Fruit fly (Drosophila melanogaster) whole organism, embryonic: Measurements from ENCODE around the gene eIF2gamma.
A peak's percentile ranks its signal among the peaks of the same experiment; 100 is the strongest.

Experiments
- CG10267 ChIP-seq: fragments of 200-800 bp; sonication (Bioruptor generic); optimal IDR thresholded peaks from 2 replicates; lab custom pipeline; 2018; ENCODE audit warnings: missing biosample characterization, mild to moderate bottlenecking, missing genetic modification characterization, moderate library complexity
- CG10979 ChIP-seq: fragments of 200-800 bp; sonication (Bioruptor generic); optimal IDR thresholded peaks from 2 replicates; lab custom pipeline; 2018; ENCODE audit warnings: missing biosample characterization, mild to moderate bottlenecking, missing genetic modification characterization, moderate library complexity
- CG11456 ChIP-seq: fragments of 200-800 bp; sonication (Bioruptor generic); IDR thresholded peaks from 3 replicates; pipeline ENCODE4 v1.3.6; 2022; ENCODE audit warnings: missing biosample characterization, missing genetic modification characterization
- CG13287 ChIP-seq: fragments of 200-800 bp; sonication (Bioruptor generic); IDR thresholded peaks from 2 replicates; pipeline ENCODE4 v1.3.6; 2022; ENCODE audit warnings: missing biosample characterization, missing genetic modification characterization; ENCODE audit not compliant: partially characterized antibody
- CG14965 ChIP-seq: fragments of 200-800 bp; sonication (Bioruptor generic); optimal IDR thresholded peaks from 2 replicates; lab custom pipeline; 2016; ENCODE audit warnings: missing biosample characterization, missing genetic modification characterization, borderline replicate concordance
- CG17385 ChIP-seq: fragments of 200-800 bp; sonication (Bioruptor generic); optimal IDR thresholded peaks from 3 replicates; lab custom pipeline; 2018; ENCODE audit warnings: missing biosample characterization, mild to moderate bottlenecking, missing genetic modification characterization
- CG43689 ChIP-seq: fragments of 200-800 bp; sonication (Bioruptor generic); IDR thresholded peaks from 2 replicates; pipeline ENCODE4 v1.3.6; 2022; ENCODE audit warnings: missing biosample characterization, missing genetic modification characterization
- CG7357 ChIP-seq: fragments of 200-800 bp; sonication (Bioruptor generic); IDR thresholded peaks from 3 replicates; pipeline ENCODE4 v1.3.6; 2022; ENCODE audit warnings: missing biosample characterization, missing genetic modification characterization
- CG7372 ChIP-seq: fragments of 200-800 bp; sonication (Bioruptor generic); IDR thresholded peaks from 2 replicates; pipeline ENCODE4 v1.3.6; 2022; ENCODE audit warnings: missing biosample characterization, missing genetic modification characterization
- CG7556 ChIP-seq: fragments of 200-800 bp; sonication (Bioruptor generic); optimal IDR thresholded peaks from 2 replicates; lab custom pipeline; 2017; ENCODE audit warnings: missing biosample characterization, mild to moderate bottlenecking, missing genetic modification characterization
- CG7963 ChIP-seq: fragments of 200-800 bp; sonication (Bioruptor generic); IDR thresholded peaks from 3 replicates; pipeline ENCODE4 v1.3.6; 2022; ENCODE audit warnings: missing biosample characterization, missing genetic modification characterization; ENCODE audit not compliant: partially characterized antibody
- CG8290 ChIP-seq, 3 experiments: fragments of 200-800 bp; sonication (Bioruptor generic); optimal IDR thresholded peaks; 2 replicates each; lab custom pipeline; 2016 to 2019; ENCODE audit warnings: missing biosample characterization in 3 of 3, missing genetic modification characterization in 3 of 3, mild to moderate bottlenecking in 2 of 3, moderate library complexity in 1 of 3
- D19B ChIP-seq: fragments of 200-800 bp; sonication (Bioruptor generic); optimal IDR thresholded peaks from 2 replicates; lab custom pipeline; 2017; ENCODE audit warnings: missing biosample characterization, mild to moderate bottlenecking, missing genetic modification characterization
- HLH54F ChIP-seq: fragments of 200-800 bp; sonication (Bioruptor generic); optimal IDR thresholded peaks from 3 replicates; lab custom pipeline; 2016; ENCODE audit warnings: missing biosample characterization, missing genetic modification characterization
- HmgZ ChIP-seq: fragments of 200-800 bp; sonication (Bioruptor generic); optimal IDR thresholded peaks from 2 replicates; lab custom pipeline; 2018; ENCODE audit warnings: missing biosample characterization, mild to moderate bottlenecking, missing genetic modification characterization
- Meics ChIP-seq: fragments of 200-800 bp; sonication (Bioruptor generic); optimal IDR thresholded peaks from 2 replicates; lab custom pipeline; 2017; ENCODE audit warnings: missing biosample characterization, mild to moderate bottlenecking, missing genetic modification characterization
- Mes4 ChIP-seq: fragments of 200-800 bp; sonication (Bioruptor generic); optimal IDR thresholded peaks from 2 replicates; lab custom pipeline; 2016; ENCODE audit warnings: missing biosample characterization, missing genetic modification characterization
- Nf-YB ChIP-seq: fragments of 200-800 bp; sonication (Bioruptor generic); optimal IDR thresholded peaks from 3 replicates; lab custom pipeline; 2019; ENCODE audit warnings: missing biosample characterization, mild to moderate bottlenecking, missing genetic modification characterization, moderate library complexity
- Oli ChIP-seq: fragments of 200-800 bp; sonication (Bioruptor generic); optimal IDR thresholded peaks from 2 replicates; lab custom pipeline; 2018; ENCODE audit warnings: missing biosample characterization, mild to moderate bottlenecking, missing genetic modification characterization, moderate library complexity
- Opbp ChIP-seq: fragments of 200-800 bp; sonication (Bioruptor generic); IDR thresholded peaks from 3 replicates; pipeline ENCODE4 v1.3.6; 2022; ENCODE audit warnings: missing biosample characterization, missing genetic modification characterization; ENCODE audit not compliant: partially characterized antibody
- PHDP ChIP-seq: fragments of 200-800 bp; sonication (Bioruptor generic); optimal IDR thresholded peaks from 3 replicates; lab custom pipeline; 2018; ENCODE audit warnings: missing biosample characterization, mild to moderate bottlenecking, missing genetic modification characterization, moderate library complexity
- Scr ChIP-seq: fragments of 200-800 bp; sonication (Bioruptor generic); IDR thresholded peaks from 2 replicates; pipeline ENCODE4 v1.3.6; 2022; ENCODE audit warnings: missing biosample characterization, missing genetic modification characterization; ENCODE audit not compliant: partially characterized antibody
- Trl ChIP-seq, 3 experiments: fragments of >200 bp in 2 of 3; fragments of 200-800 bp in 1 of 3; sonication (Bioruptor generic) in 1 of 3; optimal IDR thresholded peaks; 2 replicates in 1 of 3; 3 replicates in 2 of 3; lab custom pipeline; 2016 to 2017; ENCODE audit warnings: missing biosample characterization in 1 of 3, missing genetic modification characterization in 1 of 3
- amos ChIP-seq: fragments of 200-800 bp; sonication (Bioruptor generic); IDR thresholded peaks from 2 replicates; pipeline ENCODE4 v1.3.6; 2022; ENCODE audit warnings: missing biosample characterization, missing genetic modification characterization; ENCODE audit not compliant: partially characterized antibody
- ase ChIP-seq: fragments of 200-800 bp; sonication (Bioruptor generic); IDR thresholded peaks from 3 replicates; pipeline ENCODE4 v1.3.6; 2022; ENCODE audit warnings: missing biosample characterization, missing genetic modification characterization
- da ChIP-seq: fragments of 200-800 bp; sonication (Bioruptor generic); optimal IDR thresholded peaks from 2 replicates; lab custom pipeline; 2016; ENCODE audit warnings: missing biosample characterization, missing genetic modification characterization
- dmrt99B ChIP-seq: fragments of 200-800 bp; sonication (Bioruptor generic); optimal IDR thresholded peaks from 2 replicates; lab custom pipeline; 2018; ENCODE audit warnings: missing biosample characterization, mild to moderate bottlenecking, missing genetic modification characterization, moderate library complexity
- dpn ChIP-seq, 2 experiments: fragments of 200-800 bp; sonication (Bioruptor generic); optimal IDR thresholded peaks; 3 replicates each; lab custom pipeline; 2016; ENCODE audit warnings: missing biosample characterization in 2 of 2, missing genetic modification characterization in 2 of 2
- esg ChIP-seq: fragments of 200-800 bp; sonication (Bioruptor generic); conservative IDR thresholded peaks from 2 replicates; pipeline ENCODE4 v1.3.6; 2022; ENCODE audit warnings: missing biosample characterization, missing genetic modification characterization
- eve ChIP-seq, 2 experiments: fragments of >200 bp; optimal IDR thresholded peaks; 2 replicates each; lab custom pipeline; 2017; ENCODE audit warnings: missing biosample characterization in 2 of 2, missing genetic modification characterization in 2 of 2
- fd64A ChIP-seq: fragments of 200-800 bp; sonication (Bioruptor generic); optimal IDR thresholded peaks from 3 replicates; lab custom pipeline; 2018; ENCODE audit warnings: missing biosample characterization, mild to moderate bottlenecking, missing genetic modification characterization
- gce ChIP-seq: fragments of 200-800 bp; sonication (Bioruptor generic); IDR thresholded peaks from 3 replicates; pipeline ENCODE4 v1.3.6; 2022; ENCODE audit warnings: missing biosample characterization, missing genetic modification characterization
- lola ChIP-seq, 3 experiments: fragments of >200 bp in 2 of 3; fragments of 200-800 bp in 1 of 3; sonication (Bioruptor generic) in 1 of 3; optimal IDR thresholded peaks; 2 replicates each; lab custom pipeline; 2017 to 2019; ENCODE audit warnings: missing biosample characterization in 3 of 3, missing genetic modification characterization in 3 of 3, mild to moderate bottlenecking in 1 of 3, moderate library complexity in 1 of 3
- mirr ChIP-seq: fragments of 200-800 bp; sonication (Bioruptor generic); optimal IDR thresholded peaks from 3 replicates; lab custom pipeline; 2018; ENCODE audit warnings: missing biosample characterization, mild to moderate bottlenecking, missing genetic modification characterization
- nmo ChIP-seq: fragments of 200-800 bp; sonication (Bioruptor generic); optimal IDR thresholded peaks from 2 replicates; lab custom pipeline; 2018; ENCODE audit warnings: missing biosample characterization, mild to moderate bottlenecking, missing genetic modification characterization, moderate library complexity
- pho ChIP-seq: fragments of 200-800 bp; sonication (Bioruptor generic); optimal IDR thresholded peaks from 2 replicates; lab custom pipeline; 2016; ENCODE audit warnings: missing biosample characterization, missing genetic modification characterization
- pros ChIP-seq: fragments of 200-800 bp; sonication (Bioruptor generic); optimal IDR thresholded peaks from 3 replicates; lab custom pipeline; 2019; ENCODE audit warnings: missing biosample characterization, mild to moderate bottlenecking, missing genetic modification characterization, moderate library complexity
- psq ChIP-seq: fragments of 200-800 bp; sonication (Bioruptor generic); optimal IDR thresholded peaks from 2 replicates; lab custom pipeline; 2017; ENCODE audit warnings: missing biosample characterization, missing genetic modification characterization
- ranshi ChIP-seq: fragments of 200-800 bp; sonication (Bioruptor generic); IDR thresholded peaks from 2 replicates; pipeline ENCODE4 v1.3.6; 2022; ENCODE audit warnings: missing biosample characterization, missing genetic modification characterization
- sd ChIP-seq: fragments of 200-800 bp; sonication (Bioruptor generic); optimal IDR thresholded peaks from 3 replicates; lab custom pipeline; 2018; ENCODE audit warnings: missing biosample characterization, mild to moderate bottlenecking, missing genetic modification characterization, moderate library complexity
- sna ChIP-seq: fragments of 200-800 bp; sonication (Bioruptor generic); IDR thresholded peaks from 2 replicates; pipeline ENCODE4 v1.3.6; 2022; ENCODE audit warnings: missing biosample characterization, missing genetic modification characterization; ENCODE audit not compliant: partially characterized antibody
- sug ChIP-seq: fragments of 200-800 bp; optimal IDR thresholded peaks from 2 replicates; lab custom pipeline; 2019; ENCODE audit warnings: missing biosample characterization, mild to moderate bottlenecking, missing genetic modification characterization, moderate library complexity
- tll ChIP-seq, 2 experiments: fragments of 200-800 bp in 1 of 2; fragments of >200 bp in 1 of 2; sonication (Bioruptor generic) in 1 of 2; optimal IDR thresholded peaks; 2 replicates each; lab custom pipeline; 2017 to 2019; ENCODE audit warnings: missing biosample characterization in 2 of 2, missing genetic modification characterization in 2 of 2, mild to moderate bottlenecking in 1 of 2, moderate library complexity in 1 of 2
- vvl ChIP-seq: fragments of 200-800 bp; sonication (Bioruptor generic); IDR thresholded peaks from 2 replicates; pipeline ENCODE4 v1.3.6; 2022; ENCODE audit warnings: missing biosample characterization, missing genetic modification characterization
- wek ChIP-seq: fragments of 200-800 bp; sonication (Bioruptor generic); optimal IDR thresholded peaks from 3 replicates; lab custom pipeline; 2018; ENCODE audit warnings: missing biosample characterization, mild to moderate bottlenecking, missing genetic modification characterization, moderate library complexity
- zen ChIP-seq: fragments of 200-800 bp; sonication (Bioruptor generic); optimal IDR thresholded peaks from 3 replicates; lab custom pipeline; 2018; ENCODE audit warnings: missing biosample characterization, mild to moderate bottlenecking, missing genetic modification characterization, moderate library complexity

Gene eIF2gamma

dm6 chr3R:15262710-15263672 is at the start of gene eIF2gamma, which contains the start of gene Set (continued):
- TF ChIP-seq amos (GFP tag; lab: Robert Waterston, UW) = peak; percentile 99
- TF ChIP-seq CG43689 (GFP tag; lab: Robert Waterston, UW) = no peak
- no peak for TF ChIP-seq pros
- peak; percentile 10 for TF ChIP-seq CG10979 (tag; lab: Kevin White, UChicago)
- TF ChIP-seq sug (tag; lab: Kevin White, UChicago) = no peak
- no peak for TF ChIP-seq gce (GFP tag; lab: Robert Waterston, UW)
- no peak for TF ChIP-seq pho
- peak; percentile 54; the same call in 1 of the 2 replicates for TF ChIP-seq ranshi (GFP tag; lab: Robert Waterston, UW)
- no peak for TF ChIP-seq psq (GFP tag; lab: Kevin White, UChicago)
- TF ChIP-seq CG7963 (GFP tag; lab: Robert Waterston, UW) = peak; percentile 98
- TF ChIP-seq esg (GFP tag; lab: Robert Waterston, UW) = no peak
- no peak for TF ChIP-seq Nf-YB (GFP tag; lab: Kevin White, UChicago)
- TF ChIP-seq tll (GFP tag; optimal IDR thresholded peaks at IDR 0.05; lab: Kevin White, UChicago) = no peak
- TF ChIP-seq sd (tag; lab: Kevin White, UChicago) = no peak
- no peak for TF ChIP-seq CG7372 (GFP tag; lab: Robert Waterston, UW)
- TF ChIP-seq Opbp (GFP tag; lab: Robert Waterston, UW) = peak; percentile 98
- TF ChIP-seq D19B = no peak
- TF ChIP-seq mirr (GFP tag; lab: Kevin White, UChicago) = no peak
- peak; percentile 78; the same call in 2 of the 3 replicates for TF ChIP-seq CG11456
- TF ChIP-seq da = no peak
- no peak for TF ChIP-seq Trl (optimal IDR thresholded peaks at IDR 0.05; lab: Kevin White, UChicago)
- TF ChIP-seq Trl (GFP tag; optimal IDR thresholded peaks at IDR 0.05; lab: Kevin White, UChicago) = peak; percentile 40
- peak; percentile 18; the same call in 1 of the 3 replicates for TF ChIP-seq ase (GFP tag; lab: Robert Waterston, UW)
- TF ChIP-seq dmrt99B = no peak
- peak; percentile 85 for TF ChIP-seq HmgZ (tag; lab: Kevin White, UChicago)
- no peak for TF ChIP-seq Meics (GFP tag; lab: Kevin White, UChicago)
- TF ChIP-seq vvl (GFP tag; lab: Robert Waterston, UW) = peak; percentile 52
- no peak for TF ChIP-seq CG17385 (GFP tag; lab: Kevin White, UChicago)
- TF ChIP-seq CG13287 (GFP tag; lab: Robert Waterston, UW) = peak; percentile 97
- peak; percentile 95 for TF ChIP-seq Scr (GFP tag; lab: Robert Waterston, UW)
- no peak for TF ChIP-seq PHDP (tag; lab: Kevin White, UChicago)
- peak; percentile 88 for TF ChIP-seq sna (GFP tag; lab: Robert Waterston, UW)
- TF ChIP-seq CG7556 = no peak
- TF ChIP-seq lola (GFP tag; optimal IDR thresholded peaks at IDR 0.05; lab: Kevin White, UChicago) = no peak
- no peak for TF ChIP-seq CG14965 (GFP tag; lab: Kevin White, UChicago)
- peak; percentile 96 for TF ChIP-seq CG10267 (tag; lab: Kevin White, UChicago)
- TF ChIP-seq fd64A (GFP tag; lab: Kevin White, UChicago) = no peak
- peak in 1 of 2 experiments; percentile 66 for TF ChIP-seq dpn (GFP tag; optimal IDR thresholded peaks at IDR 0.05; lab: Kevin White, UChicago)
- no peak for TF ChIP-seq Oli (tag; lab: Kevin White, UChicago)
- no peak for TF ChIP-seq eve (GFP tag; optimal IDR thresholded peaks at IDR 0.05; lab: Kevin White, UChicago)
- TF ChIP-seq Mes4 (GFP tag; lab: Kevin White, UChicago) = no peak
- TF ChIP-seq CG8290 (GFP tag; optimal IDR thresholded peaks at IDR 0.05; lab: Kevin White, UChicago) = no peak
- TF ChIP-seq CG8290 (tag; optimal IDR thresholded peaks at IDR 0.05; lab: Kevin White, UChicago) = no peak
- TF ChIP-seq wek (GFP tag; lab: Kevin White, UChicago) = no peak
- peak; percentile 29 for TF ChIP-seq HLH54F (GFP tag; lab: Kevin White, UChicago)
- TF ChIP-seq CG7357 (GFP tag; lab: Robert Waterston, UW) = no peak
- peak; percentile 54 for TF ChIP-seq nmo (GFP tag; lab: Kevin White, UChicago)
- peak; percentile 56 for TF ChIP-seq zen
